Worm (Caenorhabditis elegans) whole organism, L4 larva: ENCODE measurements around the gene C17C3.24.

Source experiments
- Y75B8A.6 ChIP-seq: fragments of 200-800 bp; sonication (Bioruptor generic); IDR thresholded peaks from 2 replicates; pipeline ENCODE4 v1.3.6; 2022; ENCODE audit warnings: missing genetic modification reagents, missing genetic modification characterization, missing compliant biosample characterization
- ama-1 ChIP-seq: fragments of 150-350 bp; optimal IDR thresholded peaks from 2 replicates; lab custom pipeline; 2014; ENCODE audit warnings: inconsistent platforms, mixed read lengths
- ceh-82 ChIP-seq: sonication (generic microtip); optimal IDR thresholded peaks from 2 replicates; lab custom pipeline; 2017; ENCODE audit warnings: missing biosample characterization, missing genetic modification characterization
- nhr-28 ChIP-seq: fragments of 150-350 bp; optimal IDR thresholded peaks from 2 replicates; lab custom pipeline; 2014; ENCODE audit warnings: missing biosample characterization, missing genetic modification characterization
- nhr-6 ChIP-seq: fragments of 150-350 bp; optimal IDR thresholded peaks from 2 replicates; lab custom pipeline; 2014; ENCODE audit warnings: missing biosample characterization, missing genetic modification characterization
- nhr-77 ChIP-seq: fragments of 150-350 bp; optimal IDR thresholded peaks from 2 replicates; lab custom pipeline; 2014; ENCODE audit warnings: missing biosample characterization, missing genetic modification characterization
- pha-4 ChIP-seq, 2 experiments: fragments of 150-350 bp in 1 of 2; fragments of 200-800 bp in 1 of 2; sonication (Bioruptor generic) in 1 of 2; IDR thresholded peaks in 1 of 2; optimal IDR thresholded peaks in 1 of 2; 2 replicates each; pipeline versions ENCODE4 v1.3.6 to Lab custom; 2014 to 2022; ENCODE audit warnings: missing genetic modification characterization in 2 of 2, missing genetic modification reagents in 2 of 2, missing biosample characterization in 1 of 2, missing compliant biosample characterization in 1 of 2
- tra-1 ChIP-seq: fragments of 200-800 bp; sonication (Bioruptor generic); IDR thresholded peaks from 2 replicates; pipeline ENCODE4 v1.3.6; 2022; ENCODE audit warnings: missing genetic modification reagents, missing genetic modification characterization, missing compliant biosample characterization
- unc-39 ChIP-seq: sonication (generic microtip); optimal IDR thresholded peaks from 2 replicates; lab custom pipeline; 2017; ENCODE audit warnings: missing biosample characterization, missing genetic modification characterization

ce11 chrII:5527841-5528240 is 13.7 kb downstream of the C17C3.24 start, which contains the start of gene ZK177.1:
- TF ChIP-seq nhr-28 (tag; lab: Kevin White, UChicago) (no peak), nhr-77 (tag; lab: Kevin White, UChicago) (no peak), unc-39 (tag; lab: Kevin White, UChicago) (no peak), pha-4 (GFP tag; IDR thresholded peaks at IDR 0.05; lab: Robert Waterston, UW) (no peak), pha-4 (tag; optimal IDR thresholded peaks at IDR 0.05; lab: Kevin White, UChicago) (no peak), nhr-6 (tag; lab: Kevin White, UChicago) (no peak), tra-1 (GFP tag; lab: Robert Waterston, UW) (no peak), ceh-82 (tag; lab: Kevin White, UChicago) (no peak), Y75B8A.6 (GFP tag; lab: Robert Waterston, UW) (no peak), ama-1 (lab: Kevin White, UChicago) (no peak)
